Fruit fly (Drosophila melanogaster): ENCODE results near the gene CG34124.

- TF ChIP-seq insv (optimal IDR thresholded peaks at IDR 0.05) (no peak), h (optimal IDR thresholded peaks at IDR 0.05) (no peak), Sin3A (optimal IDR thresholded peaks at IDR 0.05) (no peak), ttk (optimal IDR thresholded peaks at IDR 0.05) (no peak), psq (optimal IDR thresholded peaks at IDR 0.05) (no peak), Myc (optimal IDR thresholded peaks at IDR 0.05) (no peak)
These were observed 42.8 kb downstream of the CG34124 start for dm6 chr2L:5000919-5001581.
